Fruit fly (Drosophila melanogaster) whole organism, pupa: Measurements from ENCODE around the gene Wnk.

Source experiments
- CG10348 ChIP-seq: fragments of 200-800 bp; sonication (Bioruptor generic); IDR thresholded peaks from 2 replicates; pipeline ENCODE4 v1.3.6; 2022; ENCODE audit warnings: missing biosample characterization, missing genetic modification characterization
- CG12605 ChIP-seq: fragments of 200-800 bp; sonication (Bioruptor generic); IDR thresholded peaks from 2 replicates; pipeline ENCODE4 v1.3.6; 2022; ENCODE audit warnings: missing biosample characterization, missing genetic modification characterization
- CG13204 ChIP-seq: fragments of 200-800 bp; sonication (Bioruptor generic); optimal IDR thresholded peaks from 2 replicates; lab custom pipeline; 2018; ENCODE audit warnings: missing biosample characterization, mild to moderate bottlenecking, missing genetic modification characterization, moderate library complexity
- CG14655 ChIP-seq: fragments of 200-800 bp; sonication (Bioruptor generic); optimal IDR thresholded peaks from 3 replicates; lab custom pipeline; 2017; ENCODE audit warnings: mild to moderate bottlenecking, missing biosample characterization, missing genetic modification reagents, missing genetic modification characterization
- CG15710 ChIP-seq: fragments of 200-800 bp; sonication (Bioruptor generic); optimal IDR thresholded peaks from 2 replicates; lab custom pipeline; 2018; ENCODE audit warnings: missing biosample characterization, mild to moderate bottlenecking, missing genetic modification characterization, moderate library complexity
- CG17806 ChIP-seq: fragments of 200-800 bp; sonication (Bioruptor generic); optimal IDR thresholded peaks from 2 replicates; lab custom pipeline; 2018; ENCODE audit warnings: missing biosample characterization, mild to moderate bottlenecking, missing genetic modification characterization, moderate library complexity
- CG32121 ChIP-seq: fragments of 200-800 bp; sonication (Bioruptor generic); IDR thresholded peaks from 2 replicates; pipeline ENCODE4 v1.3.6; 2022; ENCODE audit warnings: missing biosample characterization, missing genetic modification characterization
- CG34367 ChIP-seq: fragments of 200-800 bp; sonication (Bioruptor generic); optimal IDR thresholded peaks from 2 replicates; lab custom pipeline; 2018; ENCODE audit warnings: missing biosample characterization, mild to moderate bottlenecking, missing genetic modification characterization
- CG4496 ChIP-seq: fragments of 200-800 bp; sonication (Bioruptor generic); IDR thresholded peaks from 3 replicates; pipeline ENCODE4 v1.3.6; 2022; ENCODE audit warnings: missing biosample characterization, missing genetic modification characterization
- CG8159 ChIP-seq: fragments of 200-800 bp; sonication (Bioruptor generic); optimal IDR thresholded peaks from 3 replicates; lab custom pipeline; 2018; ENCODE audit warnings: missing biosample characterization, mild to moderate bottlenecking, missing genetic modification characterization, moderate library complexity
- CG8301 ChIP-seq: fragments of 200-800 bp; sonication (Bioruptor generic); optimal IDR thresholded peaks from 2 replicates; lab custom pipeline; 2018; ENCODE audit warnings: missing biosample characterization, mild to moderate bottlenecking, missing genetic modification characterization
- CG9948 ChIP-seq: fragments of 200-800 bp; sonication (Bioruptor generic); optimal IDR thresholded peaks from 2 replicates; lab custom pipeline; 2018; ENCODE audit warnings: missing biosample characterization, mild to moderate bottlenecking, missing genetic modification characterization, moderate library complexity
- D1 ChIP-seq: fragments of 200-800 bp; sonication (Bioruptor generic); optimal IDR thresholded peaks from 2 replicates; lab custom pipeline; 2018; ENCODE audit warnings: missing biosample characterization, mild to moderate bottlenecking, missing genetic modification characterization, moderate library complexity
- EcR ChIP-seq: fragments of 200-800 bp; sonication (Bioruptor generic); optimal IDR thresholded peaks from 3 replicates; lab custom pipeline; 2019; ENCODE audit warnings: missing biosample characterization, missing genetic modification characterization, mild to moderate bottlenecking, moderate library complexity, missing genetic modification reagents
- Ets98B ChIP-seq: fragments of 200-800 bp; sonication (Bioruptor generic); IDR thresholded peaks from 2 replicates; pipeline ENCODE4 v1.3.6; 2022; ENCODE audit warnings: missing biosample characterization, missing genetic modification characterization
- Pif1A ChIP-seq: fragments of 200-800 bp; sonication (Bioruptor generic); optimal IDR thresholded peaks from 3 replicates; lab custom pipeline; 2016; ENCODE audit warnings: missing biosample characterization, missing genetic modification characterization
- Pif1B ChIP-seq: fragments of 200-800 bp; sonication (Bioruptor generic); optimal IDR thresholded peaks from 3 replicates; lab custom pipeline; 2016; ENCODE audit warnings: missing biosample characterization, missing genetic modification characterization
- Snoo ChIP-seq: fragments of 200-800 bp; sonication (Bioruptor generic); optimal IDR thresholded peaks from 3 replicates; lab custom pipeline; 2017; ENCODE audit warnings: missing biosample characterization, mild to moderate bottlenecking, missing genetic modification characterization, inconsistent platforms
- fd96Ca ChIP-seq: fragments of 200-800 bp; sonication (Bioruptor generic); IDR thresholded peaks from 3 replicates; pipeline ENCODE4 v1.3.6; 2022; ENCODE audit warnings: missing biosample characterization, missing genetic modification characterization
- gl ChIP-seq: fragments of 200-800 bp; sonication (Bioruptor generic); optimal IDR thresholded peaks from 2 replicates; lab custom pipeline; 2018; ENCODE audit warnings: missing biosample characterization, mild to moderate bottlenecking, missing genetic modification characterization
- rn ChIP-seq: fragments of 200-800 bp; sonication (Bioruptor generic); IDR thresholded peaks from 2 replicates; pipeline ENCODE4 v1.3.6; 2022; ENCODE audit warnings: missing biosample characterization, missing genetic modification characterization

Wnk gene

dm6 chr3L:21554752-21555151, at the start of gene Wnk:
Gene Wnk (minus strand): TSS chr3L:21554928.
- TF ChIP-seq CG9948 (tag; lab: Kevin White, UChicago) = no peak
- no peak for TF ChIP-seq CG14655 (GFP tag; lab: Kevin White, UChicago)
- no peak for TF ChIP-seq CG12605 (GFP tag; lab: Robert Waterston, UW)
- no peak for TF ChIP-seq Ets98B (GFP tag; lab: Robert Waterston, UW)
- TF ChIP-seq CG17806 (tag; lab: Kevin White, UChicago) = no peak
- no peak for TF ChIP-seq CG8301 (tag; lab: Kevin White, UChicago)
- TF ChIP-seq Pif1A = no peak
- TF ChIP-seq CG34367 (tag; lab: Kevin White, UChicago) = no peak
- TF ChIP-seq gl (tag; lab: Kevin White, UChicago) = no peak
- TF ChIP-seq D1 = no peak
- TF ChIP-seq fd96Ca (GFP tag; lab: Robert Waterston, UW) = no peak
- TF ChIP-seq CG32121 = no peak
- TF ChIP-seq Pif1B = no peak
- no peak for TF ChIP-seq CG4496 (GFP tag; lab: Robert Waterston, UW)

dm6 chr3L:21604265-21604664, 49.5 kb upstream of the Wnk start:
- no peak for TF ChIP-seq CG10348 (GFP tag; lab: Robert Waterston, UW)
- TF ChIP-seq CG14655 (GFP tag; lab: Kevin White, UChicago) = no peak
- no peak for TF ChIP-seq fd96Ca (GFP tag; lab: Robert Waterston, UW)
- TF ChIP-seq CG9948 (tag; lab: Kevin White, UChicago) = no peak
- TF ChIP-seq CG34367 (tag; lab: Kevin White, UChicago) = no peak
- TF ChIP-seq D1 = peak; percentile 88
- TF ChIP-seq CG15710 (tag; lab: Kevin White, UChicago) = no peak

- TF ChIP-seq CG13204 (GFP tag; lab: Kevin White, UChicago) (no peak), CG34367 (tag; lab: Kevin White, UChicago) (peak; percentile 22), gl (tag; lab: Kevin White, UChicago) (no peak), CG8159 (no peak), fd96Ca (GFP tag; lab: Robert Waterston, UW) (no peak), EcR (GFP tag; lab: Kevin White, UChicago) (no peak), CG10348 (GFP tag; lab: Robert Waterston, UW) (no peak), Snoo (tag; lab: Kevin White, UChicago) (no peak), Ets98B (GFP tag; lab: Robert Waterston, UW) (no peak), rn (no peak), CG14655 (GFP tag; lab: Kevin White, UChicago) (peak; percentile 55), CG17806 (tag; lab: Kevin White, UChicago) (peak; percentile 51), Pif1A (no peak), CG9948 (tag; lab: Kevin White, UChicago) (peak; percentile 65), CG15710 (tag; lab: Kevin White, UChicago) (peak; percentile 36), CG8301 (tag; lab: Kevin White, UChicago) (no peak)
Observed at dm6 chr3L:21602275-21602674, 47.5 kb upstream of the Wnk start.

dm6 chr3L:21598337-21598736, 43.6 kb upstream of the Wnk start:
- TF ChIP-seq CG15710 (tag; lab: Kevin White, UChicago) (no peak), CG13204 (GFP tag; lab: Kevin White, UChicago) (peak; percentile 46), CG4496 (GFP tag; lab: Robert Waterston, UW) (no peak), Ets98B (GFP tag; lab: Robert Waterston, UW) (no peak; the same call in 1 of the 2 replicates), CG10348 (GFP tag; lab: Robert Waterston, UW) (no peak)

dm6 chr3L:21594408-21594807, 39.7 kb upstream of the Wnk start:
- TF ChIP-seq Pif1B (peak; percentile 20), CG8301 (tag; lab: Kevin White, UChicago) (peak; percentile 30), Pif1A (peak; percentile 40), EcR (GFP tag; lab: Kevin White, UChicago) (no peak), fd96Ca (GFP tag; lab: Robert Waterston, UW) (no peak), CG32121 (no peak), rn (no peak), CG10348 (GFP tag; lab: Robert Waterston, UW) (no peak), Ets98B (GFP tag; lab: Robert Waterston, UW) (no peak), CG4496 (GFP tag; lab: Robert Waterston, UW) (peak; percentile 65; the same call in 1 of the 3 replicates), gl (tag; lab: Kevin White, UChicago) (peak; percentile 32), CG14655 (GFP tag; lab: Kevin White, UChicago) (peak; percentile 52), CG34367 (tag; lab: Kevin White, UChicago) (peak; percentile 29), CG17806 (tag; lab: Kevin White, UChicago) (peak; percentile 58), Snoo (tag; lab: Kevin White, UChicago) (peak; percentile 35), CG8159 (peak; percentile 59), CG13204 (GFP tag; lab: Kevin White, UChicago) (peak; percentile 33), CG15710 (tag; lab: Kevin White, UChicago) (peak; percentile 52), CG12605 (GFP tag; lab: Robert Waterston, UW) (no peak), CG9948 (tag; lab: Kevin White, UChicago) (peak; percentile 54), D1 (no peak)

- TF ChIP-seq Snoo (tag; lab: Kevin White, UChicago) (no peak), CG10348 (GFP tag; lab: Robert Waterston, UW) (no peak), fd96Ca (GFP tag; lab: Robert Waterston, UW) (no peak)
Observed at dm6 chr3L:21591247-21591646, 36.5 kb upstream of the Wnk start.
